Worm (Caenorhabditis elegans) whole organism, midembryonic: ENCODE measurements around the gene T20D4.12.

Experiments used
- T22C8.4 ChIP-seq: fragments of 200-800 bp; sonication (Bioruptor generic); IDR thresholded peaks from 2 replicates; pipeline ENCODE4 v1.3.6; 2022; ENCODE audit warnings: missing genetic modification characterization, missing compliant biosample characterization
- klf-2 ChIP-seq: fragments of 200-800 bp; sonication (Bioruptor generic); conservative IDR thresholded peaks from 2 replicates; pipeline ENCODE4 v1.3.6; 2022; ENCODE audit warnings: missing genetic modification reagents, missing genetic modification characterization, missing compliant biosample characterization
- med-1 ChIP-seq: sonication (generic microtip); optimal IDR thresholded peaks from 2 replicates; lab custom pipeline; 2017; ENCODE audit warnings: missing genetic modification characterization, mild to moderate bottlenecking, missing compliant biosample characterization, antibody characterized with exemption, missing genetic modification reagents; ENCODE audit not compliant: insufficient read depth
- ztf-23 ChIP-seq: fragments of 200-800 bp; sonication (Bioruptor generic); IDR thresholded peaks from 2 replicates; pipeline ENCODE4 v1.3.6; 2022; ENCODE audit warnings: missing genetic modification reagents, missing genetic modification characterization, missing compliant biosample characterization

ce11 chrV:3431535-3431990 lies 34.7 kb downstream of the T20D4.12 start, which contains the start of the genes T20D4.19 and srj-9:
- TF ChIP-seq T22C8.4 (GFP tag; lab: Robert Waterston, UW) (no peak), med-1 (GFP tag; lab: Kevin White, UChicago) (no peak), klf-2 (GFP tag; lab: Robert Waterston, UW) (no peak), ztf-23 (GFP tag; lab: Robert Waterston, UW) (no peak)
